Worm (Caenorhabditis elegans): ENCODE results near the gene gsp-1.
A peak's percentile ranks its signal among the peaks of the same experiment; 100 is the strongest.

gsp-1 gene

ce11 chrV:10719833-10720170 lies 37.6 kb downstream of the gsp-1 start:
- TF ChIP-seq lin-13 (GFP tag; optimal IDR thresholded peaks at IDR 0.05) (peak; percentile 60), elt-2 (tag; optimal IDR thresholded peaks at IDR 0.05) (peak; percentile 53), unc-98 (GFP tag; IDR thresholded peaks at IDR 0.05) (no peak), egl-27 (tag; optimal IDR thresholded peaks at IDR 0.05) (no peak), unc-62 (GFP tag; optimal IDR thresholded peaks at IDR 0.05) (no peak), nhr-84 (tag; optimal IDR thresholded peaks at IDR 0.05) (no peak), fkh-4 (tag; optimal IDR thresholded peaks at IDR 0.05; ENCODE audit: borderline replicate concordance) (no peak), nhr-90 (tag; optimal IDR thresholded peaks at IDR 0.05; ENCODE audit: poor library complexity) (peak; percentile 76), efl-1 (optimal IDR thresholded peaks at IDR 0.05) (peak; percentile 35 to 44), efl-1 (GFP tag; optimal IDR thresholded peaks at IDR 0.05 in 1 of 2) (peak; percentile 37 to 94), aly-2 (tag; optimal IDR thresholded peaks at IDR 0.05) (no peak), lin-39 (tag; optimal IDR thresholded peaks at IDR 0.05) (peak; percentile 20), lir-3 (tag; optimal IDR thresholded peaks at IDR 0.05; ENCODE audit: poor library complexity) (peak; percentile 82), unc-86 (tag; optimal IDR thresholded peaks at IDR 0.05) (no peak), rnt-1 (tag; optimal IDR thresholded peaks at IDR 0.05) (peak; percentile 72), aha-1 (tag; optimal IDR thresholded peaks at IDR 0.05) (peak; percentile 32), fkh-10 (GFP tag; optimal IDR thresholded peaks at IDR 0.05) (no peak), nhr-237 (tag; optimal IDR thresholded peaks at IDR 0.05) (no peak), sox-4 (tag; optimal IDR thresholded peaks at IDR 0.05) (peak; percentile 72), nhr-77 (tag; optimal IDR thresholded peaks at IDR 0.05) (no peak), fkh-8 (tag; optimal IDR thresholded peaks at IDR 0.05) (peak; percentile 42), nhr-12 (tag; optimal IDR thresholded peaks at IDR 0.05) (no peak), ama-1 (optimal IDR thresholded peaks at IDR 0.05) (peak; percentile 64), Y116A8C.19 (tag; optimal IDR thresholded peaks at IDR 0.05; ENCODE audit: borderline replicate concordance) (no peak), xbp-1 (tag; optimal IDR thresholded peaks at IDR 0.05) (peak; percentile 51), lin-15B (tag; optimal IDR thresholded peaks at IDR 0.05) (no peak), swsn-7 (tag; optimal IDR thresholded peaks at IDR 0.05) (peak; percentile 50), ceh-82 (tag; optimal IDR thresholded peaks at IDR 0.05) (no peak), nhr-11 (tag; optimal IDR thresholded peaks at IDR 0.05) (peak; percentile 28), fos-1 (tag; optimal IDR thresholded peaks at IDR 0.05) (no peak), unc-30 (tag; optimal IDR thresholded peaks at IDR 0.05) (no peak), alr-1 (tag; optimal IDR thresholded peaks at IDR 0.05; ENCODE audit: borderline replicate concordance) (no peak), hlh-17 (GFP tag; optimal IDR thresholded peaks at IDR 0.05; ENCODE audit: borderline replicate concordance) (no peak), blmp-1 (tag; optimal IDR thresholded peaks at IDR 0.05) (peak; percentile 95), nhr-47 (tag; optimal IDR thresholded peaks at IDR 0.05) (peak; percentile 67), lin-35 (GFP tag; optimal IDR thresholded peaks at IDR 0.05) (peak; percentile 49 to 89), lsy-2 (tag; optimal IDR thresholded peaks at IDR 0.05) (peak; percentile 50 to 90), ztf-4 (tag; optimal IDR thresholded peaks at IDR 0.05) (peak; percentile 46), pqm-1 (tag; optimal IDR thresholded peaks at IDR 0.05) (no peak), dsc-1 (tag; optimal IDR thresholded peaks at IDR 0.05) (peak; percentile 36), nhr-20 (tag; optimal IDR thresholded peaks at IDR 0.05) (peak; percentile 96), C34B4.2 (tag; optimal IDR thresholded peaks at IDR 0.05) (no peak), irx-1 (tag; optimal IDR thresholded peaks at IDR 0.05) (peak; percentile 64), mab-9 (GFP tag; IDR thresholded peaks at IDR 0.05) (no peak), F16B12.6 (tag; optimal IDR thresholded peaks at IDR 0.05) (no peak), pag-3 (tag; optimal IDR thresholded peaks at IDR 0.05; ENCODE audit: borderline replicate concordance, insufficient read depth) (no peak), efl-3 (GFP tag; optimal IDR thresholded peaks at IDR 0.05) (no peak), zip-4 (GFP tag; optimal IDR thresholded peaks at IDR 0.05) (peak; percentile 1), isw-1 (GFP tag; IDR thresholded peaks at IDR 0.05) (no peak), vab-15 (tag; optimal IDR thresholded peaks at IDR 0.05) (peak; percentile 71), ceh-88 (GFP tag; IDR thresholded peaks at IDR 0.05) (no peak), tlp-1 (tag; optimal IDR thresholded peaks at IDR 0.05) (no peak), nhr-85 (tag) (peak; percentile 99), hpl-2 (GFP tag; optimal IDR thresholded peaks at IDR 0.05) (peak; percentile 59)

Data from whole organism, L1 larva.